Worm (Caenorhabditis elegans) whole organism, L3 larva: ENCODE results near the gene F56F11.1.

Experiments
- ama-1 ChIP-seq: fragments of 150-350 bp; optimal IDR thresholded peaks from 2 replicates; lab custom pipeline; 2018
- elt-1 ChIP-seq: fragments of 150-350 bp; optimal IDR thresholded peaks from 2 replicates; lab custom pipeline; 2014; ENCODE audit warnings: missing biosample characterization, missing genetic modification characterization
- fos-1 ChIP-seq: fragments of 150-350 bp; optimal IDR thresholded peaks from 2 replicates; lab custom pipeline; 2014; ENCODE audit warnings: missing biosample characterization, missing genetic modification characterization
- jun-1 ChIP-seq: fragments of 150-350 bp; optimal IDR thresholded peaks from 2 replicates; lab custom pipeline; 2014; ENCODE audit warnings: missing biosample characterization, missing genetic modification reagents, missing genetic modification characterization
- lin-15B ChIP-seq: fragments of 150-350 bp; optimal IDR thresholded peaks from 2 replicates; lab custom pipeline; 2014; ENCODE audit warnings: missing biosample characterization, missing genetic modification characterization
- sea-2 ChIP-seq: fragments of 150-350 bp; sonication (generic microtip); optimal IDR thresholded peaks from 4 replicates; lab custom pipeline; 2014; ENCODE audit warnings: missing biosample characterization, missing genetic modification reagents, missing genetic modification characterization
- unc-62 ChIP-seq: fragments of 150-350 bp; sonication (generic microtip); optimal IDR thresholded peaks from 4 replicates; lab custom pipeline; 2014; ENCODE audit warnings: missing biosample characterization, missing genetic modification reagents, missing genetic modification characterization

DNA sequence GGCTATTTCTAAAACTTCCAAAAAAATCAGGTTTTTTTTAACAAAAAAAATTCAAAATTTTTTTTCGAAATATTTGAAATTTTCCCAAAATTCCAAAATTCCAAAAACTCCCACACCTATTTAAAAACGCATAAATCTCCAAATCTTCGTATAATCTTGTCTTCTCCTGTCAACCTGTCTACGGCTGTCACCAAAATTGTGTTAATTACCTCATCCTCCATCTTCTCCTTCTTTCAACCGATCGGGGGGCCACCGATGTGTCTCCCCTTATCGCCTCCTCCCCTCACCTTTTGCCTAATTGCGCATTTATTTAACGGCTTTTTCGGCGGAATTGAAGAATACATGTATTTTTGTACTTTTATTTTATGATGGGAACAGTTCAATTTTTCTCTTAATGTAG lies 17.3 kb downstream of the F56F11.1 start:
- no peak for TF ChIP-seq fos-1 (tag; lab: Kevin White, UChicago)
- no peak for TF ChIP-seq ama-1 (lab: Kevin White, UChicago)
- no peak for TF ChIP-seq elt-1
- no peak for TF ChIP-seq unc-62 (GFP tag; lab: Kevin White, UChicago)
- no peak for TF ChIP-seq sea-2 (GFP tag; lab: Kevin White, UChicago)
- TF ChIP-seq jun-1 (tag; lab: Kevin White, UChicago), result no peak
- TF ChIP-seq lin-15B, result no peak
